Worm (Caenorhabditis elegans) whole organism, late embryonic: ENCODE results near the gene srd-44.

Source experiments
- C08G9.2 ChIP-seq: sonication (generic microtip); optimal IDR thresholded peaks from 2 replicates; lab custom pipeline; 2016; ENCODE audit warnings: mild to moderate bottlenecking, missing genetic modification characterization, moderate library complexity, missing compliant biosample characterization
- C38D4.7 ChIP-seq: fragments of 200-800 bp; sonication (Bioruptor generic); optimal IDR thresholded peaks from 2 replicates; lab custom pipeline; 2018; ENCODE audit warnings: mild to moderate bottlenecking, missing genetic modification characterization, moderate library complexity, missing compliant biosample characterization
- F13H6.1 ChIP-seq: sonication (generic microtip); optimal IDR thresholded peaks from 2 replicates; lab custom pipeline; 2016; ENCODE audit warnings: missing genetic modification characterization, missing compliant biosample characterization
- ama-1 ChIP-seq: fragments of 150-350 bp; optimal IDR thresholded peaks from 2 replicates; lab custom pipeline; 2014
- dmd-4 ChIP-seq: sonication (generic microtip); optimal IDR thresholded peaks from 2 replicates; lab custom pipeline; 2016; ENCODE audit warnings: borderline replicate concordance, missing genetic modification characterization, missing compliant biosample characterization
- dve-1 ChIP-seq: sonication (generic microtip); optimal IDR thresholded peaks from 2 replicates; lab custom pipeline; 2017; ENCODE audit warnings: antibody characterized with exemption, mild to moderate bottlenecking, missing genetic modification characterization, missing compliant biosample characterization
- elt-4 ChIP-seq: sonication (generic microtip); optimal IDR thresholded peaks from 2 replicates; lab custom pipeline; 2016; ENCODE audit warnings: missing genetic modification characterization, missing compliant biosample characterization
- fkh-6 ChIP-seq: sonication (generic microtip); optimal IDR thresholded peaks from 2 replicates; lab custom pipeline; 2016; ENCODE audit warnings: missing genetic modification characterization, missing compliant biosample characterization
- hlh-30 ChIP-seq: sonication (generic microtip); optimal IDR thresholded peaks from 2 replicates; lab custom pipeline; 2017; ENCODE audit warnings: antibody characterized with exemption, missing genetic modification characterization, missing compliant biosample characterization; ENCODE audit not compliant: insufficient read depth
- mec-3 ChIP-seq: sonication (generic microtip); optimal IDR thresholded peaks from 2 replicates; lab custom pipeline; 2016; ENCODE audit warnings: borderline replicate concordance, missing genetic modification characterization, missing compliant biosample characterization
- pag-3 ChIP-seq: sonication (generic microtip); optimal IDR thresholded peaks from 2 replicates; lab custom pipeline; 2016; ENCODE audit warnings: missing compliant biosample characterization, missing genetic modification characterization, borderline replicate concordance
- ttx-3 ChIP-seq: sonication (generic microtip); optimal IDR thresholded peaks from 2 replicates; lab custom pipeline; 2016; ENCODE audit warnings: missing genetic modification reagents, missing genetic modification characterization, missing compliant biosample characterization
- unc-55 ChIP-seq: sonication (generic microtip); optimal IDR thresholded peaks from 2 replicates; lab custom pipeline; 2017; ENCODE audit warnings: missing biosample characterization, missing genetic modification reagents, missing genetic modification characterization

DNA sequence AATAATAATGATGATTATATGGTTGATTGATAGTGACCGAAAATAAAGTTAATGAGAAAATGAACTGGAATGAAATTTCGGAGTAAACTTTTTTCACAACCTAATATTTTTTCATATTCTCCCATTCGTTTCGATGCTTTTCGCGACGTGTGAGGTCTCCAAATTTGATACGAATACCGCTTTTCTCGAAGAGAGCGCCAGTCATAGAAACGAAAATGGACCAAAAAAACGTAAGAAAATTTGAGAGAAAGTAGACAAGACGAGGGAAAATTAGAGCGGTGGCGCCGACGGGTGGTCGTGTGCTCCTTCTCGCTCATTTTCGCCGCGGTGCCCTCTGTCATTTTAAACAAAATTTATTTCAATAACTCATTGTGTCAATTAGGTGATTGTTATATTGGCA is 23.8 kb upstream of the srd-44 start:
- no peak for TF ChIP-seq ama-1 (lab: Kevin White, UChicago)
- TF ChIP-seq ttx-3 (tag; lab: Kevin White, UChicago): no peak
- TF ChIP-seq mec-3 (tag; lab: Kevin White, UChicago): no peak
- TF ChIP-seq hlh-30 (tag; lab: Kevin White, UChicago): no peak
- no peak for TF ChIP-seq dmd-4 (tag; lab: Kevin White, UChicago)
- TF ChIP-seq C08G9.2: no peak
- no peak for TF ChIP-seq C38D4.7
- no peak for TF ChIP-seq unc-55
- TF ChIP-seq elt-4: no peak
- TF ChIP-seq fkh-6 (tag; lab: Kevin White, UChicago): no peak
- TF ChIP-seq F13H6.1 (tag; lab: Kevin White, UChicago): no peak
- TF ChIP-seq pag-3 (tag; lab: Kevin White, UChicago): no peak
- no peak for TF ChIP-seq dve-1 (tag; lab: Kevin White, UChicago)
